Worm (Caenorhabditis elegans): ENCODE measurements around the gene eat-20.

eat-20 gene

DNA sequence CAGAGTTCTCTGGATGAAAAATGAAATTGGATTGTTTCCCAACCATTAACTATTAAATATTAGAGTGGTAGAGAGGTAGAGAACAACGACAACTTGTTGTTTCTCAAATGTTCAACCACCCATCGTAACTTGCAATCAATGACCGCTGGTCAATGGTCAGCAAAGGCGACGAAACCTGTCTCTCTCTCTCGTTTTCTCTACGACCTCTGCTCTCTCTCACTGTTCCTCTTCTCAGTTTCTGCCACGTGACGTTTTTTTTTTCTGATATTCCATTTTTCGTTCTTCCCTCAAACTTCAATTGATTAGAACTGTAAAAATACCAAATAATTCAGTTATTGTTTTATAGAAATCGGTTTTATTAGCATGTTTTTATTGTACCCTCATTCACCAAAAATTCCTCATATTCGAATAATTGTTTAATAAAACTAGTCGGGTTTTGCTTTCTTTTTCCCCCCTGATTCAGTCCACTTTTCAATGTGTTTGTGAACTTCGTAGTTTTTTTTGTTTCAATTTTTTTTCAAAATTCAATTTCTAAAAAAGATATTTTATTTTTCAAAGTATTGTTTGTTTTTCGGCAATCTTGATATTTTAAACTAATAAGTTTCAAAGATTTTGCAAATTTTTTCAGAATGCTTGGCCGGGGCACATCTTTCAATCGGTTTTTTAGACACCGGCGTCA lies 12.7 kb upstream of the eat-20 start, which contains the start of gene suox-1 (continued):
- no peak for TF ChIP-seq attf-3 (GFP tag; conservative IDR thresholded peaks at IDR 0.05)
- TF ChIP-seq Y56A3A.18 (GFP tag; IDR thresholded peaks at IDR 0.05) = no peak
- TF ChIP-seq die-1 (tag; optimal IDR thresholded peaks at IDR 0.05) = no peak
- no peak for TF ChIP-seq F10E7.11 (tag; optimal IDR thresholded peaks at IDR 0.05)
- no peak for TF ChIP-seq hmg-20 (GFP tag; IDR thresholded peaks at IDR 0.05)
- no peak for TF ChIP-seq ztf-26 (tag; optimal IDR thresholded peaks at IDR 0.05)
- TF ChIP-seq F49E8.2 (tag; optimal IDR thresholded peaks at IDR 0.05; ENCODE audit: insufficient read depth) = no peak

- TF ChIP-seq Y95B8A.8 (GFP tag; IDR thresholded peaks at IDR 0.05) (no peak), pbrm-1 (GFP tag; IDR thresholded peaks at IDR 0.05) (no peak), snpc-4 (GFP tag; optimal IDR thresholded peaks at IDR 0.05) (no peak), snpc-4 (tag; optimal IDR thresholded peaks at IDR 0.05) (peak in 2 of 4 experiments; percentile 59 to 76), F57C9.4 (tag; optimal IDR thresholded peaks at IDR 0.05) (no peak), ceh-100 (GFP tag; IDR thresholded peaks at IDR 0.05) (no peak), sptf-2 (GFP tag; optimal IDR thresholded peaks at IDR 0.05) (no peak), egrh-3 (GFP tag; IDR thresholded peaks at IDR 0.05) (no peak), ceh-79 (tag; optimal IDR thresholded peaks at IDR 0.05) (no peak)
Observed at ce11 chrX:15502455-15503174, 7.2 kb upstream of the eat-20 start, which contains the start of gene H13N06.7. Gene H13N06.7, plus strand, starts transcription at chrX:15503124.

DNA sequence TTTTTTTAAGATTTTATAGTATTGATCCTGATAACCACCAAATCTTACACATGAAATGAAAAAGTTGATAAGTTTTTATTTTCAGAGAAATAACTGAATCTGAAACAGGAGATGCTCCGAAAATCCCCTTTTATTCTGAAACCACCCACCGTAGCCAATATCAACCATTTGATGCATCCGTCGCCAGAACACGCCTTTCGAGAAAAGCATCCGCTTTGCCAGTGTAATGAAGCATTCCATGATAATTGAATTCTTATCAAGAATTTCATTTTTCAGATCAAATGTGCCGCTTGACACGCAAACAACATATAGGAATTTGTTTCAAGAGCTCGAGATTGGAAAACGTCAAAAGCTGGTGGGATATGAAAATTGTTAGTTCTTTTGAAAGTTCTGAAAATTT lies 5.0 kb upstream of the eat-20 start, which contains the start of gene tbh-1:
Gene tbh-1 (minus strand): TSS at position 101 of the 400 bp plus-strand sequence.
- TF ChIP-seq K12H6.12 (tag; optimal IDR thresholded peaks at IDR 0.05) = no peak
- no peak for TF ChIP-seq madf-8 (GFP tag; conservative IDR thresholded peaks at IDR 0.05)
- TF ChIP-seq B0336.3 (GFP tag; IDR thresholded peaks at IDR 0.05) = no peak
- no peak for TF ChIP-seq lin-54 (GFP tag; optimal IDR thresholded peaks at IDR 0.05)
- TF ChIP-seq ceh-40 (GFP tag; IDR thresholded peaks at IDR 0.05) = no peak
- TF ChIP-seq lag-1 (GFP tag; IDR thresholded peaks at IDR 0.05) = no peak
- TF ChIP-seq F37B4.10 (GFP tag; IDR thresholded peaks at IDR 0.05) = no peak
- TF ChIP-seq nhr-90 (tag; optimal IDR thresholded peaks at IDR 0.05) = no peak
- no peak for TF ChIP-seq him-1 (tag; optimal IDR thresholded peaks at IDR 0.05)
- TF ChIP-seq snpc-4 (GFP tag; optimal IDR thresholded peaks at IDR 0.05) = no peak
- TF ChIP-seq snpc-4 (tag; optimal IDR thresholded peaks at IDR 0.05) = no peak
- TF ChIP-seq unc-62 (GFP tag; optimal IDR thresholded peaks at IDR 0.05) = no peak
- TF ChIP-seq snpc-1.1 (tag; optimal IDR thresholded peaks at IDR 0.05; ENCODE audit: insufficient read depth) = no peak
- TF ChIP-seq ztf-18 (tag; optimal IDR thresholded peaks at IDR 0.05) = no peak
- TF ChIP-seq pha-4 (tag; optimal IDR thresholded peaks at IDR 0.05) = no peak
- no peak for TF ChIP-seq lin-35 (GFP tag; optimal IDR thresholded peaks at IDR 0.05)
- no peak for TF ChIP-seq zfh-2 (GFP tag; conservative IDR thresholded peaks at IDR 0.05)
- TF ChIP-seq somi-1 (GFP tag; optimal IDR thresholded peaks at IDR 0.05) = no peak
- no peak for TF ChIP-seq F39B2.1 (GFP tag; IDR thresholded peaks at IDR 0.05)
- no peak for TF ChIP-seq snpc-3.4 (tag; optimal IDR thresholded peaks at IDR 0.05)
- no peak for TF ChIP-seq ztf-25 (GFP tag; IDR thresholded peaks at IDR 0.05)
